Fruit fly (Drosophila melanogaster): ENCODE results near the gene AstA-R1.

DNA sequence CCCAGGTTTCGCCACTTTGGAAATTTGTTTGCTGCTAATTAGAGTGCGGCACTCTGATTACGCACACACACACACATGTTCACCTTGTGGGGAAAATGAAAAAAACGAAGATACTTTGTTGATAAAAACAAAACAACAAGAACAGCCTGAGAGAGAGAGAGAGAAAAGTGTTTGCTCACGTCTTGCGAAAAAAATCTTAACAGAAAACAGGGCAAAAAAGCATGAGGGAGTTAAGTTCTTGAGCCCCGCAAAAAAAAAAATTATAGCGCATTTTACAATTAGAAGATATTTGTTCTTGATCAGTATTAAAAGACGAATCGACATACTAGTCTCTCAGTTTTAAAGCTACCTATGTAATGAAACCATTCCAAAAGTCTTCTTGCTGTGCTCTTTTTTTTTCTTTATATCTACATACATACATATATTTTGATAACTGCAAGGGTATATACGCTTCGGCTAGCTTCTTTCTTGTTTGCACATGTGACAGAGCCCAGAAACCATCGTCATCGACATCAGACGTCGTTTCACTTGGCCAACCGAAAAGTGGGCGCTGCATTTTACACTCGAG, 106.5 kb downstream of the AstA-R1 start:
- TF ChIP-seq CG6854 (GFP tag; optimal IDR thresholded peaks at IDR 0.05) (no peak), cyc (GFP tag; optimal IDR thresholded peaks at IDR 0.05) (peak; percentile 67), esn (GFP tag; optimal IDR thresholded peaks at IDR 0.05) (peak; percentile 82), acj6 (GFP tag; optimal IDR thresholded peaks at IDR 0.05) (peak; percentile 81), CG8119 (GFP tag; IDR thresholded peaks at IDR 0.05) (peak; percentile 62), CG10669 (GFP tag; optimal IDR thresholded peaks at IDR 0.05) (peak; percentile 62), CG8319 (GFP tag; optimal IDR thresholded peaks at IDR 0.05) (peak; percentile 38), CG6792 (GFP tag; optimal IDR thresholded peaks at IDR 0.05) (peak; percentile 73), Met (GFP tag; optimal IDR thresholded peaks at IDR 0.05) (peak; percentile 80), net (GFP tag; optimal IDR thresholded peaks at IDR 0.05) (peak; percentile 57), salr (GFP tag; optimal IDR thresholded peaks at IDR 0.05) (peak; percentile 30 to 66), CG11294 (GFP tag; IDR thresholded peaks at IDR 0.05) (no peak)

All from whole organism, prepupa.